Fruit fly (Drosophila melanogaster) whole organism, embryonic: Measurements from ENCODE around the gene CG10725.
A peak's percentile ranks its signal among the peaks of the same experiment; 100 is the strongest.

Experiments
- Bgb ChIP-seq: fragments of 200-800 bp; sonication (Bioruptor generic); IDR thresholded peaks from 2 replicates; pipeline ENCODE4 v1.3.6; 2022; ENCODE audit warnings: missing biosample characterization, missing genetic modification characterization; ENCODE audit not compliant: partially characterized antibody
- Blimp-1 ChIP-seq: fragments of 200-800 bp; sonication (Bioruptor generic); optimal IDR thresholded peaks from 3 replicates; lab custom pipeline; 2018; ENCODE audit warnings: missing biosample characterization, missing genetic modification characterization, mild to moderate bottlenecking, moderate library complexity, missing genetic modification reagents
- CG10147 ChIP-seq: fragments of 200-800 bp; sonication (Bioruptor generic); optimal IDR thresholded peaks from 2 replicates; lab custom pipeline; 2019; ENCODE audit warnings: missing biosample characterization, mild to moderate bottlenecking, missing genetic modification characterization, moderate library complexity
- CG11504 ChIP-seq: fragments of 200-800 bp; sonication (Bioruptor generic); optimal IDR thresholded peaks from 3 replicates; lab custom pipeline; 2019; ENCODE audit warnings: missing biosample characterization, mild to moderate bottlenecking, missing genetic modification characterization, moderate library complexity
- CG11695 ChIP-seq: fragments of 200-800 bp; sonication (Bioruptor generic); IDR thresholded peaks from 3 replicates; pipeline ENCODE4 v1.3.6; 2022; ENCODE audit warnings: missing biosample characterization, missing genetic modification characterization
- CG11696 ChIP-seq: fragments of 200-800 bp; sonication (Bioruptor generic); IDR thresholded peaks from 2 replicates; pipeline ENCODE4 v1.3.6; 2022; ENCODE audit warnings: missing biosample characterization, missing genetic modification characterization
- CG16779 ChIP-seq: fragments of 200-800 bp; sonication (Bioruptor generic); IDR thresholded peaks from 2 replicates; pipeline ENCODE4 v1.3.6; 2022; ENCODE audit warnings: missing biosample characterization, missing genetic modification characterization
- CG1792 ChIP-seq: fragments of 200-800 bp; sonication (Bioruptor generic); optimal IDR thresholded peaks from 2 replicates; lab custom pipeline; 2016; ENCODE audit warnings: missing biosample characterization, missing genetic modification characterization
- CG2202 ChIP-seq: fragments of 200-800 bp; sonication (Bioruptor generic); optimal IDR thresholded peaks from 2 replicates; lab custom pipeline; 2018; ENCODE audit warnings: missing biosample characterization, mild to moderate bottlenecking, missing genetic modification characterization
- CG6689 ChIP-seq: fragments of 200-800 bp; sonication (Bioruptor generic); IDR thresholded peaks from 2 replicates; pipeline ENCODE4 v1.3.6; 2022; ENCODE audit warnings: missing biosample characterization, missing genetic modification characterization
- CG6791 ChIP-seq: fragments of 200-800 bp; sonication (Bioruptor generic); IDR thresholded peaks from 3 replicates; pipeline ENCODE4 v1.3.6; 2022; ENCODE audit warnings: missing biosample characterization, missing genetic modification characterization; ENCODE audit not compliant: partially characterized antibody
- D ChIP-seq, 2 experiments: fragments of 200-800 bp in 1 of 2; fragments of >200 bp in 1 of 2; sonication (Bioruptor generic) in 1 of 2; optimal IDR thresholded peaks; 2 replicates in 1 of 2; 3 replicates in 1 of 2; lab custom pipeline; 2017; ENCODE audit warnings: mild to moderate bottlenecking in 1 of 2, missing biosample characterization in 1 of 2, missing genetic modification characterization in 1 of 2, missing genetic modification reagents in 1 of 2
- Deaf1 ChIP-seq: fragments of 200-800 bp; optimal IDR thresholded peaks from 3 replicates; lab custom pipeline; 2019; ENCODE audit warnings: missing biosample characterization, mild to moderate bottlenecking, missing genetic modification characterization, moderate library complexity
- GATAe ChIP-seq: fragments of 200-800 bp; sonication (Bioruptor generic); conservative IDR thresholded peaks from 2 replicates; pipeline ENCODE4 v1.3.6; 2022; ENCODE audit warnings: missing biosample characterization, missing genetic modification characterization
- Med ChIP-seq: fragments of 200-800 bp; sonication (Bioruptor generic); peaks from one replicate; lab custom pipeline; 2016; ENCODE audit warnings: missing biosample characterization, missing genetic modification characterization, mild to moderate bottlenecking, inconsistent platforms, moderate library complexity
- NFAT ChIP-seq: fragments of 200-800 bp; sonication (Bioruptor generic); IDR thresholded peaks from 2 replicates; pipeline ENCODE4 v1.3.6; 2022; ENCODE audit warnings: missing biosample characterization, missing genetic modification characterization
- Nf-YB ChIP-seq: fragments of 200-800 bp; sonication (Bioruptor generic); optimal IDR thresholded peaks from 3 replicates; lab custom pipeline; 2019; ENCODE audit warnings: missing biosample characterization, mild to moderate bottlenecking, missing genetic modification characterization, moderate library complexity
- Ptx1 ChIP-seq: fragments of 200-800 bp; sonication (Bioruptor generic); IDR thresholded peaks from 2 replicates; pipeline ENCODE4 v1.3.6; 2022; ENCODE audit warnings: missing biosample characterization, missing genetic modification characterization
- Sox100B ChIP-seq: fragments of 200-800 bp; sonication (Bioruptor generic); optimal IDR thresholded peaks from 3 replicates; lab custom pipeline; 2018; ENCODE audit warnings: missing biosample characterization, mild to moderate bottlenecking, missing genetic modification characterization
- Trl ChIP-seq, 3 experiments: fragments of >200 bp in 2 of 3; fragments of 200-800 bp in 1 of 3; sonication (Bioruptor generic) in 1 of 3; optimal IDR thresholded peaks; 2 replicates in 1 of 3; 3 replicates in 2 of 3; lab custom pipeline; 2016 to 2017; ENCODE audit warnings: missing biosample characterization in 1 of 3, missing genetic modification characterization in 1 of 3
- amos ChIP-seq: fragments of 200-800 bp; sonication (Bioruptor generic); IDR thresholded peaks from 2 replicates; pipeline ENCODE4 v1.3.6; 2022; ENCODE audit warnings: missing biosample characterization, missing genetic modification characterization; ENCODE audit not compliant: partially characterized antibody
- dmrt99B ChIP-seq: fragments of 200-800 bp; sonication (Bioruptor generic); optimal IDR thresholded peaks from 2 replicates; lab custom pipeline; 2018; ENCODE audit warnings: missing biosample characterization, mild to moderate bottlenecking, missing genetic modification characterization, moderate library complexity
- esg ChIP-seq: fragments of 200-800 bp; sonication (Bioruptor generic); conservative IDR thresholded peaks from 2 replicates; pipeline ENCODE4 v1.3.6; 2022; ENCODE audit warnings: missing biosample characterization, missing genetic modification characterization
- ewg ChIP-seq: fragments of 200-800 bp; sonication (Bioruptor generic); optimal IDR thresholded peaks from 3 replicates; lab custom pipeline; 2017; ENCODE audit warnings: mild to moderate bottlenecking, missing biosample characterization, missing genetic modification reagents, missing genetic modification characterization
- fd96Cb ChIP-seq: fragments of 200-800 bp; sonication (Bioruptor generic); optimal IDR thresholded peaks from 2 replicates; lab custom pipeline; 2018; ENCODE audit warnings: missing biosample characterization, mild to moderate bottlenecking, missing genetic modification characterization, moderate library complexity
- hth ChIP-seq: fragments of >200 bp; optimal IDR thresholded peaks from 2 replicates; lab custom pipeline; 2017; ENCODE audit warnings: inconsistent platforms
- klu ChIP-seq: fragments of 200-800 bp; sonication (Bioruptor generic); IDR thresholded peaks from 2 replicates; pipeline ENCODE4 v1.3.6; 2022; ENCODE audit warnings: missing biosample characterization, missing genetic modification characterization
- nmo ChIP-seq: fragments of 200-800 bp; sonication (Bioruptor generic); optimal IDR thresholded peaks from 2 replicates; lab custom pipeline; 2018; ENCODE audit warnings: missing biosample characterization, mild to moderate bottlenecking, missing genetic modification characterization, moderate library complexity
- prd ChIP-seq, 3 experiments: fragments of >200 bp in 2 of 3; fragments of 200-800 bp in 1 of 3; sonication (Bioruptor generic) in 1 of 3; optimal IDR thresholded peaks in 2 of 3; IDR thresholded peaks in 1 of 3; 2 replicates in 2 of 3; 3 replicates in 1 of 3; pipeline versions ENCODE4 v1.3.6 to Lab custom; 2017 to 2022; ENCODE audit warnings: missing biosample characterization in 1 of 3, missing genetic modification characterization in 1 of 3
- row ChIP-seq: fragments of 200-800 bp; sonication (Bioruptor generic); IDR thresholded peaks from 3 replicates; pipeline ENCODE4 v1.3.6; 2022; ENCODE audit warnings: missing biosample characterization, missing genetic modification characterization
- slbo ChIP-seq: fragments of 200-800 bp; sonication (Bioruptor generic); IDR thresholded peaks from 2 replicates; pipeline ENCODE4 v1.3.6; 2022; ENCODE audit warnings: missing biosample characterization, missing genetic modification characterization
- so ChIP-seq: fragments of 200-800 bp; sonication (Bioruptor generic); IDR thresholded peaks from 3 replicates; pipeline ENCODE4 v1.3.6; 2022; ENCODE audit warnings: missing biosample characterization, missing genetic modification characterization
- sr ChIP-seq: fragments of 200-800 bp; sonication (Bioruptor generic); IDR thresholded peaks from 3 replicates; pipeline ENCODE4 v1.3.6; 2022; ENCODE audit warnings: missing biosample characterization, missing genetic modification characterization
- sug ChIP-seq: fragments of 200-800 bp; optimal IDR thresholded peaks from 2 replicates; lab custom pipeline; 2019; ENCODE audit warnings: missing biosample characterization, mild to moderate bottlenecking, missing genetic modification characterization, moderate library complexity
- tap ChIP-seq: fragments of 200-800 bp; optimal IDR thresholded peaks from 3 replicates; lab custom pipeline; 2019; ENCODE audit warnings: missing biosample characterization, mild to moderate bottlenecking, missing genetic modification characterization, moderate library complexity
- tgo ChIP-seq: fragments of 200-800 bp; sonication (Bioruptor generic); IDR thresholded peaks from 3 replicates; pipeline ENCODE4 v1.3.6; 2022; ENCODE audit warnings: missing biosample characterization, missing genetic modification characterization
- z ChIP-seq: fragments of 200-800 bp; sonication (Bioruptor generic); IDR thresholded peaks from 3 replicates; pipeline ENCODE4 v1.3.6; 2022; ENCODE audit warnings: missing biosample characterization, missing genetic modification characterization

The CG10725 gene

dm6 chr3L:13474607-13475006, 36.9 kb downstream of the CG10725 start, which contains the start of gene CG10089:
Gene CG10089 (minus strand): TSS chr3L:13474787.
- TF ChIP-seq GATAe (GFP tag; lab: Robert Waterston, UW) = no peak
- peak; percentile 59 for TF ChIP-seq Deaf1 (tag; lab: Kevin White, UChicago)
- no peak for TF ChIP-seq row (GFP tag; lab: Robert Waterston, UW)
- peak; percentile 56 for TF ChIP-seq ewg (GFP tag; lab: Kevin White, UChicago)
- peak; percentile 50 for TF ChIP-seq Med (GFP tag; lab: Kevin White, UChicago)
- peak; percentile 14; the same call in 1 of the 2 replicates for TF ChIP-seq amos (GFP tag; lab: Robert Waterston, UW)
- peak; percentile 93 for TF ChIP-seq z
- TF ChIP-seq D (optimal IDR thresholded peaks at IDR 0.05; lab: Kevin White, UChicago) = no peak
- no peak for TF ChIP-seq D (GFP tag; optimal IDR thresholded peaks at IDR 0.05; lab: Kevin White, UChicago)
- peak in 1 of 2 experiments; percentile 11 for TF ChIP-seq Trl (optimal IDR thresholded peaks at IDR 0.05; lab: Kevin White, UChicago)
- TF ChIP-seq Trl (GFP tag; optimal IDR thresholded peaks at IDR 0.05; lab: Kevin White, UChicago) = no peak
- no peak for TF ChIP-seq CG6791 (GFP tag; lab: Robert Waterston, UW)
- TF ChIP-seq CG16779 (GFP tag; lab: Robert Waterston, UW) = peak; percentile 56; the same call in 1 of the 2 replicates
- no peak for TF ChIP-seq CG1792 (GFP tag; lab: Kevin White, UChicago)
- no peak for TF ChIP-seq NFAT (GFP tag; lab: Robert Waterston, UW)

- TF ChIP-seq tgo (GFP tag; lab: Robert Waterston, UW) (peak; percentile 27; the same call in 1 of the 3 replicates), CG11696 (peak; percentile 69), tap (tag; lab: Kevin White, UChicago) (peak; percentile 37), sug (no peak), Nf-YB (GFP tag; lab: Kevin White, UChicago) (no peak), CG6689 (GFP tag; lab: Robert Waterston, UW) (peak; percentile 36), sr (GFP tag; lab: Robert Waterston, UW) (0 out of 3 replicates have a peak, but pooled peaks have one; percentile 47), Blimp-1 (GFP tag; lab: Kevin White, UChicago) (peak; percentile 14), slbo (GFP tag; lab: Robert Waterston, UW) (peak; percentile 15; the same call in 1 of the 2 replicates), row (GFP tag; lab: Robert Waterston, UW) (0 out of 3 replicates have a peak, but pooled peaks have one; percentile 5), esg (0 out of 2 replicates have a peak, but pooled peaks have one; percentile 10), Sox100B (GFP tag; lab: Kevin White, UChicago) (peak; percentile 27), hth (lab: Kevin White, UChicago) (no peak), Bgb (GFP tag; lab: Robert Waterston, UW) (no peak), CG11504 (peak; percentile 60), nmo (GFP tag; lab: Kevin White, UChicago) (peak; percentile 43), CG2202 (tag; lab: Kevin White, UChicago) (no peak), CG11695 (0 out of 3 replicates have a peak, but pooled peaks have one; percentile 9), prd (optimal IDR thresholded peaks at IDR 0.05; lab: Kevin White, UChicago) (no peak), prd (GFP tag; IDR thresholded peaks at IDR 0.05; lab: Robert Waterston, UW) (peak; percentile 10; the same call in 1 of the 3 replicates), Ptx1 (GFP tag; lab: Robert Waterston, UW) (peak; percentile 34; the same call in 1 of the 2 replicates), CG10147 (GFP tag; lab: Kevin White, UChicago) (peak; percentile 11), so (GFP tag; lab: Robert Waterston, UW) (0 out of 3 replicates have a peak, but pooled peaks have one; percentile 32), klu (no peak), fd96Cb (tag; lab: Kevin White, UChicago) (peak; percentile 24), dmrt99B (peak; percentile 25)
Observed at dm6 chr3L:13476070-13476469, 38.3 kb downstream of the CG10725 start.
